Fruit fly (Drosophila melanogaster) whole organism, embryonic: Measurements from ENCODE around the gene CG14515.
A peak's percentile ranks its signal among the peaks of the same experiment; 100 is the strongest.

Experiments
- Atf-2 ChIP-seq: fragments of 200-800 bp; sonication (Bioruptor generic); optimal IDR thresholded peaks from 2 replicates; lab custom pipeline; 2016; ENCODE audit warnings: missing biosample characterization, missing genetic modification characterization
- B-H1 ChIP-seq: fragments of 200-800 bp; sonication (Bioruptor generic); IDR thresholded peaks from 3 replicates; pipeline ENCODE4 v1.3.6; 2022; ENCODE audit warnings: missing biosample characterization, missing genetic modification characterization
- BtbVII ChIP-seq: fragments of 200-800 bp; sonication (Bioruptor generic); optimal IDR thresholded peaks from 3 replicates; lab custom pipeline; 2017; ENCODE audit warnings: missing biosample characterization, mild to moderate bottlenecking, missing genetic modification characterization
- CG12071 ChIP-seq: fragments of 200-800 bp; sonication (Bioruptor generic); optimal IDR thresholded peaks from 3 replicates; lab custom pipeline; 2018; ENCODE audit warnings: missing biosample characterization, mild to moderate bottlenecking, missing genetic modification characterization
- CG12659 ChIP-seq: fragments of 200-800 bp; sonication (Bioruptor generic); optimal IDR thresholded peaks from 3 replicates; lab custom pipeline; 2017; ENCODE audit warnings: mild to moderate bottlenecking, missing biosample characterization, missing genetic modification reagents, missing genetic modification characterization
- CG13624 ChIP-seq: fragments of 200-800 bp; sonication (Bioruptor generic); optimal IDR thresholded peaks from 2 replicates; lab custom pipeline; 2016; ENCODE audit warnings: missing biosample characterization, missing genetic modification characterization
- CG14050 ChIP-seq: fragments of 200-800 bp; sonication (Bioruptor generic); IDR thresholded peaks from 3 replicates; pipeline ENCODE4 v1.3.6; 2022; ENCODE audit warnings: missing biosample characterization, missing genetic modification characterization
- CG15073 ChIP-seq: fragments of 200-800 bp; sonication (Bioruptor generic); optimal IDR thresholded peaks from 2 replicates; lab custom pipeline; 2016; ENCODE audit warnings: missing biosample characterization, missing genetic modification characterization
- CG15601 ChIP-seq: fragments of 200-800 bp; sonication (Bioruptor generic); optimal IDR thresholded peaks from 3 replicates; lab custom pipeline; 2019; ENCODE audit warnings: missing biosample characterization, mild to moderate bottlenecking, missing genetic modification characterization, moderate library complexity
- CG16779 ChIP-seq: fragments of 200-800 bp; sonication (Bioruptor generic); IDR thresholded peaks from 2 replicates; pipeline ENCODE4 v1.3.6; 2022; ENCODE audit warnings: missing biosample characterization, missing genetic modification characterization
- CG17361 ChIP-seq: fragments of 200-800 bp; sonication (Bioruptor generic); IDR thresholded peaks from 3 replicates; pipeline ENCODE4 v1.3.6; 2022; ENCODE audit warnings: missing biosample characterization, missing genetic modification characterization
- CG17385 ChIP-seq: fragments of 200-800 bp; sonication (Bioruptor generic); optimal IDR thresholded peaks from 3 replicates; lab custom pipeline; 2018; ENCODE audit warnings: missing biosample characterization, mild to moderate bottlenecking, missing genetic modification characterization
- CG2116 ChIP-seq: fragments of 200-800 bp; sonication (Bioruptor generic); optimal IDR thresholded peaks from 3 replicates; lab custom pipeline; 2018; ENCODE audit warnings: missing biosample characterization, mild to moderate bottlenecking, missing genetic modification characterization
- CG2199 ChIP-seq: fragments of 200-800 bp; sonication (Bioruptor generic); IDR thresholded peaks from 3 replicates; pipeline ENCODE4 v1.3.6; 2022; ENCODE audit warnings: missing biosample characterization, missing genetic modification characterization
- CG31388 ChIP-seq: fragments of 200-800 bp; sonication (Bioruptor generic); optimal IDR thresholded peaks from 2 replicates; lab custom pipeline; 2016; ENCODE audit warnings: missing biosample characterization, missing genetic modification characterization
- CG3281 ChIP-seq: fragments of 200-800 bp; sonication (Bioruptor generic); optimal IDR thresholded peaks from 3 replicates; lab custom pipeline; 2017; ENCODE audit warnings: missing biosample characterization, mild to moderate bottlenecking, missing genetic modification characterization
- CG3838 ChIP-seq: fragments of 200-800 bp; sonication (Bioruptor generic); optimal IDR thresholded peaks from 3 replicates; lab custom pipeline; 2016; ENCODE audit warnings: missing biosample characterization, missing genetic modification characterization
- CG4424 ChIP-seq: fragments of 200-800 bp; sonication (Bioruptor generic); optimal IDR thresholded peaks from 3 replicates; lab custom pipeline; 2016; ENCODE audit warnings: missing biosample characterization, missing genetic modification characterization
- CG6175 ChIP-seq: fragments of 200-800 bp; sonication (Bioruptor generic); IDR thresholded peaks from 3 replicates; pipeline ENCODE4 v1.3.6; 2022; ENCODE audit warnings: missing biosample characterization, missing genetic modification characterization
- CG7372 ChIP-seq: fragments of 200-800 bp; sonication (Bioruptor generic); IDR thresholded peaks from 2 replicates; pipeline ENCODE4 v1.3.6; 2022; ENCODE audit warnings: missing biosample characterization, missing genetic modification characterization
- CG7556 ChIP-seq: fragments of 200-800 bp; sonication (Bioruptor generic); optimal IDR thresholded peaks from 2 replicates; lab custom pipeline; 2017; ENCODE audit warnings: missing biosample characterization, mild to moderate bottlenecking, missing genetic modification characterization
- CG7786 ChIP-seq: fragments of 200-800 bp; sonication (Bioruptor generic); optimal IDR thresholded peaks from 2 replicates; lab custom pipeline; 2016; ENCODE audit warnings: missing biosample characterization, missing genetic modification characterization
- CG7963 ChIP-seq: fragments of 200-800 bp; sonication (Bioruptor generic); IDR thresholded peaks from 3 replicates; pipeline ENCODE4 v1.3.6; 2022; ENCODE audit warnings: missing biosample characterization, missing genetic modification characterization; ENCODE audit not compliant: partially characterized antibody
- D19B ChIP-seq: fragments of 200-800 bp; sonication (Bioruptor generic); optimal IDR thresholded peaks from 2 replicates; lab custom pipeline; 2017; ENCODE audit warnings: missing biosample characterization, mild to moderate bottlenecking, missing genetic modification characterization
- Dad ChIP-seq: fragments of 200-800 bp; sonication (Bioruptor generic); optimal IDR thresholded peaks from 3 replicates; lab custom pipeline; 2016; ENCODE audit warnings: missing biosample characterization, missing genetic modification characterization
- Fer2 ChIP-seq: fragments of 200-800 bp; sonication (Bioruptor generic); optimal IDR thresholded peaks from 2 replicates; lab custom pipeline; 2018; ENCODE audit warnings: missing biosample characterization, mild to moderate bottlenecking, missing genetic modification characterization, moderate library complexity
- HLH54F ChIP-seq: fragments of 200-800 bp; sonication (Bioruptor generic); optimal IDR thresholded peaks from 3 replicates; lab custom pipeline; 2016; ENCODE audit warnings: missing biosample characterization, missing genetic modification characterization
- HmgZ ChIP-seq: fragments of 200-800 bp; sonication (Bioruptor generic); optimal IDR thresholded peaks from 2 replicates; lab custom pipeline; 2018; ENCODE audit warnings: missing biosample characterization, mild to moderate bottlenecking, missing genetic modification characterization
- Hr51 ChIP-seq, 2 experiments: fragments of 200-800 bp; sonication (Bioruptor generic); optimal IDR thresholded peaks; 2 replicates in 1 of 2; 3 replicates in 1 of 2; lab custom pipeline; 2016 to 2018; ENCODE audit warnings: missing biosample characterization in 2 of 2, missing genetic modification characterization in 2 of 2, mild to moderate bottlenecking in 1 of 2, moderate library complexity in 1 of 2
- MESR4 ChIP-seq: fragments of 200-800 bp; sonication (Bioruptor generic); optimal IDR thresholded peaks from 2 replicates; lab custom pipeline; 2018; ENCODE audit warnings: missing biosample characterization, mild to moderate bottlenecking, missing genetic modification characterization, moderate library complexity
- NfI ChIP-seq: fragments of 200-800 bp; sonication (Bioruptor generic); optimal IDR thresholded peaks from 3 replicates; lab custom pipeline; 2018; ENCODE audit warnings: missing biosample characterization, mild to moderate bottlenecking, missing genetic modification characterization, moderate library complexity
- TFAM ChIP-seq: fragments of 200-800 bp; sonication (Bioruptor generic); optimal IDR thresholded peaks from 2 replicates; lab custom pipeline; 2017; ENCODE audit warnings: missing biosample characterization, missing genetic modification characterization, inconsistent platforms
- Taf1 ChIP-seq: fragments of 200-800 bp; sonication (Bioruptor generic); IDR thresholded peaks from 2 replicates; pipeline ENCODE4 v1.3.6; 2022; ENCODE audit warnings: missing biosample characterization, missing genetic modification characterization
- aop ChIP-seq: fragments of 200-800 bp; sonication (Bioruptor generic); IDR thresholded peaks from 2 replicates; pipeline ENCODE4 v1.3.6; 2022; ENCODE audit warnings: missing biosample characterization, missing genetic modification characterization
- ash1 ChIP-seq: fragments of 200-800 bp; sonication (Bioruptor generic); optimal IDR thresholded peaks from 2 replicates; lab custom pipeline; 2018; ENCODE audit warnings: missing biosample characterization, mild to moderate bottlenecking, missing genetic modification characterization
- chm ChIP-seq: fragments of 200-800 bp; sonication (Bioruptor generic); IDR thresholded peaks from 2 replicates; pipeline ENCODE4 v1.3.6; 2022; ENCODE audit warnings: missing biosample characterization, missing genetic modification characterization
- cwo ChIP-seq: fragments of 200-800 bp; sonication (Bioruptor generic); optimal IDR thresholded peaks from 3 replicates; lab custom pipeline; 2017; ENCODE audit warnings: missing biosample characterization, missing genetic modification characterization, mild to moderate bottlenecking, moderate library complexity, missing genetic modification reagents
- esg ChIP-seq: fragments of 200-800 bp; sonication (Bioruptor generic); conservative IDR thresholded peaks from 2 replicates; pipeline ENCODE4 v1.3.6; 2022; ENCODE audit warnings: missing biosample characterization, missing genetic modification characterization
- her ChIP-seq: fragments of 200-800 bp; sonication (Bioruptor generic); optimal IDR thresholded peaks from 2 replicates; lab custom pipeline; 2016; ENCODE audit warnings: missing biosample characterization, missing genetic modification characterization
- jigr1 ChIP-seq: fragments of 200-800 bp; sonication (Bioruptor generic); IDR thresholded peaks from 3 replicates; pipeline ENCODE4 v1.3.6; 2022; ENCODE audit warnings: missing biosample characterization, missing genetic modification characterization
- ken ChIP-seq: fragments of 200-800 bp; sonication (Bioruptor generic); IDR thresholded peaks from 3 replicates; pipeline ENCODE4 v1.3.6; 2022; ENCODE audit warnings: missing biosample characterization, missing genetic modification characterization
- lola ChIP-seq, 3 experiments: fragments of >200 bp in 2 of 3; fragments of 200-800 bp in 1 of 3; sonication (Bioruptor generic) in 1 of 3; optimal IDR thresholded peaks; 2 replicates each; lab custom pipeline; 2017 to 2019; ENCODE audit warnings: missing biosample characterization in 3 of 3, missing genetic modification characterization in 3 of 3, mild to moderate bottlenecking in 1 of 3, moderate library complexity in 1 of 3
- nmo ChIP-seq: fragments of 200-800 bp; sonication (Bioruptor generic); optimal IDR thresholded peaks from 2 replicates; lab custom pipeline; 2018; ENCODE audit warnings: missing biosample characterization, mild to moderate bottlenecking, missing genetic modification characterization, moderate library complexity
- pzg ChIP-seq: fragments of 200-800 bp; sonication (Bioruptor generic); optimal IDR thresholded peaks from 3 replicates; lab custom pipeline; 2018; ENCODE audit warnings: missing biosample characterization, mild to moderate bottlenecking, missing genetic modification characterization, moderate library complexity
- sd ChIP-seq: fragments of 200-800 bp; sonication (Bioruptor generic); optimal IDR thresholded peaks from 3 replicates; lab custom pipeline; 2018; ENCODE audit warnings: missing biosample characterization, mild to moderate bottlenecking, missing genetic modification characterization, moderate library complexity
- seq ChIP-seq: fragments of 200-800 bp; sonication (Bioruptor generic); IDR thresholded peaks from 2 replicates; pipeline ENCODE4 v1.3.6; 2022; ENCODE audit warnings: missing biosample characterization, missing genetic modification characterization
- so ChIP-seq: fragments of 200-800 bp; sonication (Bioruptor generic); IDR thresholded peaks from 3 replicates; pipeline ENCODE4 v1.3.6; 2022; ENCODE audit warnings: missing biosample characterization, missing genetic modification characterization
- tup ChIP-seq: fragments of 200-800 bp; sonication (Bioruptor generic); optimal IDR thresholded peaks from 2 replicates; lab custom pipeline; 2016; ENCODE audit warnings: missing biosample characterization, mild to moderate bottlenecking, missing genetic modification characterization, moderate library complexity
- wor ChIP-seq: fragments of 200-800 bp; sonication (Bioruptor generic); IDR thresholded peaks from 2 replicates; pipeline ENCODE4 v1.3.6; 2022; ENCODE audit warnings: missing biosample characterization, missing genetic modification characterization
- zfh1 ChIP-seq: fragments of 200-800 bp; sonication (Bioruptor generic); IDR thresholded peaks from 3 replicates; pipeline ENCODE4 v1.3.6; 2022; ENCODE audit warnings: missing biosample characterization, missing genetic modification characterization

The CG14515 gene

dm6 chr3R:29148072-29148471 lies 49.3 kb upstream of the CG14515 start, which contains the start of the genes CG11882 and Pglym78 (continued):
- no peak for TF ChIP-seq CG3281
- no peak for TF ChIP-seq Taf1 (GFP tag; lab: Robert Waterston, UW)
- TF ChIP-seq HLH54F: peak; percentile 44
- no peak for TF ChIP-seq CG6175 (GFP tag; lab: Robert Waterston, UW)
- TF ChIP-seq CG14050 (GFP tag; lab: Robert Waterston, UW): no peak
- TF ChIP-seq BtbVII (GFP tag; lab: Kevin White, UChicago): no peak
- no peak for TF ChIP-seq CG12071 (GFP tag; lab: Kevin White, UChicago)
- TF ChIP-seq NfI: peak; percentile 39
- TF ChIP-seq CG31388: no peak
- no peak for TF ChIP-seq jigr1 (GFP tag; lab: Robert Waterston, UW)
- no peak for TF ChIP-seq ash1 (GFP tag; lab: Kevin White, UChicago)
- TF ChIP-seq Atf-2 (GFP tag; lab: Kevin White, UChicago): no peak
- no peak for TF ChIP-seq B-H1
- TF ChIP-seq CG15601: peak; percentile 54
- 0 out of 2 replicates have a peak, but pooled peaks have one; percentile 27 for TF ChIP-seq seq (GFP tag; lab: Robert Waterston, UW)
- TF ChIP-seq CG7556: no peak
- no peak for TF ChIP-seq CG16779 (GFP tag; lab: Robert Waterston, UW)

dm6 chr3R:29151621-29152092 lies 45.7 kb upstream of the CG14515 start, which contains the start of gene eIF2D:
Gene eIF2D, minus strand, starts transcription at chr3R:29151794.
- no peak for TF ChIP-seq CG7963 (GFP tag; lab: Robert Waterston, UW)
- TF ChIP-seq CG7372 (GFP tag; lab: Robert Waterston, UW): peak; percentile 69
- TF ChIP-seq Fer2 (tag; lab: Kevin White, UChicago): peak; percentile 29
- TF ChIP-seq CG3838 (GFP tag; lab: Kevin White, UChicago): no peak
- TF ChIP-seq CG2199: peak; percentile 40; the same call in 1 of the 3 replicates
- TF ChIP-seq aop: no peak
- TF ChIP-seq CG2116: peak; percentile 40
- no peak for TF ChIP-seq her
- TF ChIP-seq so (GFP tag; lab: Robert Waterston, UW): peak; percentile 58; the same call in 1 of the 3 replicates
- peak; percentile 21 for TF ChIP-seq cwo (GFP tag; lab: Kevin White, UChicago)
- no peak for TF ChIP-seq TFAM (GFP tag; lab: Kevin White, UChicago)
- TF ChIP-seq tup (GFP tag; lab: Kevin White, UChicago): no peak
- peak in 1 of 3 experiments; percentile 52 for TF ChIP-seq lola (GFP tag; optimal IDR thresholded peaks at IDR 0.05; lab: Kevin White, UChicago)
- TF ChIP-seq chm (GFP tag; lab: Robert Waterston, UW): peak; percentile 72
- peak; percentile 66 for TF ChIP-seq CG17385 (GFP tag; lab: Kevin White, UChicago)
- no peak for TF ChIP-seq sd (tag; lab: Kevin White, UChicago)
- 0 out of 3 replicates have a peak, but pooled peaks have one; percentile 49 for TF ChIP-seq ken (GFP tag; lab: Robert Waterston, UW)
- TF ChIP-seq HmgZ (tag; lab: Kevin White, UChicago): peak; percentile 43
- peak; percentile 68 for TF ChIP-seq MESR4 (GFP tag; lab: Kevin White, UChicago)
- TF ChIP-seq zfh1 (GFP tag; lab: Robert Waterston, UW): peak; percentile 56; the same call in 2 of the 3 replicates
- peak; percentile 51 for TF ChIP-seq CG13624 (GFP tag; lab: Kevin White, UChicago)
- peak; percentile 53 for TF ChIP-seq CG12659 (GFP tag; lab: Kevin White, UChicago)
- peak; percentile 41 for TF ChIP-seq D19B (GFP tag; lab: Kevin White, UChicago)
- TF ChIP-seq CG7786 (GFP tag; lab: Kevin White, UChicago): peak; percentile 35
- TF ChIP-seq pzg (GFP tag; lab: Kevin White, UChicago): peak; percentile 30
- TF ChIP-seq CG4424: peak; percentile 66
- no peak for TF ChIP-seq ash1 (GFP tag; lab: Kevin White, UChicago)
- peak in 1 of 2 experiments; percentile 67 for TF ChIP-seq Hr51 (GFP tag; optimal IDR thresholded peaks at IDR 0.05; lab: Kevin White, UChicago)
- TF ChIP-seq esg (GFP tag; lab: Robert Waterston, UW): peak; percentile 10; the same call in 1 of the 2 replicates
- TF ChIP-seq Dad (GFP tag; lab: Kevin White, UChicago): peak; percentile 26
- peak; percentile 19; the same call in 1 of the 2 replicates for TF ChIP-seq wor (GFP tag; lab: Robert Waterston, UW)
- TF ChIP-seq CG15073 (GFP tag; lab: Kevin White, UChicago): no peak
- TF ChIP-seq CG17361: peak; percentile 77
- peak; percentile 69 for TF ChIP-seq nmo (GFP tag; lab: Kevin White, UChicago)
